Fruit fly (Drosophila melanogaster) whole organism: ENCODE measurements around the gene Tmtc2.

ENCODE experiments used
- Dll ChIP-seq: fragments of >200 bp; optimal IDR thresholded peaks from 2 replicates; lab custom pipeline; 2017
- pan ChIP-seq: fragments of >200 bp; optimal IDR thresholded peaks from 2 replicates; lab custom pipeline; 2017
- psq ChIP-seq: fragments of >200 bp; optimal IDR thresholded peaks from 2 replicates; lab custom pipeline; 2017
- usp ChIP-seq: fragments of >200 bp; optimal IDR thresholded peaks from 2 replicates; lab custom pipeline; 2017; ENCODE audit warnings: missing biosample characterization, missing genetic modification characterization, mixed read lengths

DNA sequence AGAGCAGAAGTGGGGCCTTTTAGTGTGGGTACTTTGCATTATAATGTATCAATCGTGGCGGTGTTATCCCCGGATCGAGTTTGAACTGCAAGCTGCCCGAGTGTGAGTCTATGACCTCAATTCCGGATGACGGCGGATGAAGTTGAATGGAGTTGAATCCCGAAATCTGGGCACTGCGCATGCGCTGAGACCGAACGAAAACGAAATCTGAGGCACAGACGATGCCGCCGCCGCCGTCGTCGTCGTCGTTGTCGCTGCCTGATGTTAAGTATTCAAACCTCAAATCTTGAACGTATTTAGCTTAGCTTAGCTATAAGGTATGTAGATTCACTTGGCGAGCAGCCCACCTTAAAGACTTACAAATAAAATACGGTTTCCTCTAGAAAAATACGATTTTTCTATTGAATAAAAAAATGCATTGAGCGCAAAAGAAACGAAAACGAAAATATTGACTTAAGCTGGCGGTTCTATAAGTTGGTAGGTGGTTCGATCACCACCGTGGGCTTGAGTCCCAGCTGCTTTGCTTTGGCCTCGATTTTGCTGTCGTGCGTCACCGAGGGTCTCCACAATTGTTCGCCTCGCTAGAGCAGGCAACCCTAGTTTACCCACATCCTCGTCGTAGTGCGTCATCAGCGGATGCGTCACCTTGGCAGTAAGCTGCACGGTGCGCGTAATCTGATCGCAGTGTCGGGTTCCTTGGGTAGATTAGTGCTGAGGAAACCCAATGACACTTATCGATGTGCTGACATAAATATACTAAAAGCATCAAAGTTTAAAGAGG, 48.7 kb upstream of the Tmtc2 start:
- TF ChIP-seq pan (lab: Kevin White, UChicago) (no peak), psq (lab: Kevin White, UChicago) (no peak), usp (GFP tag; lab: Kevin White, UChicago) (no peak), Dll (lab: Kevin White, UChicago) (no peak)
